Worm (Caenorhabditis elegans): ENCODE measurements around the gene srt-45.

DNA sequence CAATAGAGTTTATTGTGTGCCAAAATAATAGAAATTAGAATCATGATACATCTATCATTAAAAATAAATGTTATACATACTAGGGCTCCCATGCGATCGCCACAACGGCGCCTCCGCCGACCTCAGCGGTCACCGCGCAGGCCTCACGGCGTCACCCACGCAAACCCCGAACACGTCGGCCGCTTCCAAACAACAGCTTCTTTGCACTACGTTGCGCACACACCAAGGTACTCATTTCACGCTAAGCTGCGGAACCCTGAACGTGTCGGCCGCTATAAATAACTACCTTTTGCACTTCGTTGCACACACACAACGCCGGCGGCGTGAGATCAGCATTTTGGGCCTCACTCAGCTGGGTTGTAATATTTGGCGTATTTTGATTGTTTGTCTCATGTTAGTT lies 24.6 kb upstream of the srt-45 start:
- no peak for TF ChIP-seq mep-1 (tag; optimal IDR thresholded peaks at IDR 0.05)
- TF ChIP-seq cnd-1 (tag; optimal IDR thresholded peaks at IDR 0.05) = no peak
- no peak for TF ChIP-seq nhr-76 (tag; optimal IDR thresholded peaks at IDR 0.05)
- no peak for TF ChIP-seq lsy-2 (tag; optimal IDR thresholded peaks at IDR 0.05)
- TF ChIP-seq unc-120 (tag; optimal IDR thresholded peaks at IDR 0.05; ENCODE audit: poor library complexity, severe bottlenecking) = no peak
- no peak for TF ChIP-seq lin-13 (tag; optimal IDR thresholded peaks at IDR 0.05)
- TF ChIP-seq nhr-237 (tag; optimal IDR thresholded peaks at IDR 0.05) = no peak
